Fruit fly (Drosophila melanogaster) whole organism, embryonic: ENCODE data around the gene alien.

Source experiments
- C15 ChIP-seq: fragments of 200-800 bp; sonication (Bioruptor generic); IDR thresholded peaks from 3 replicates; pipeline ENCODE4 v1.3.6; 2022; ENCODE audit warnings: missing biosample characterization, missing genetic modification characterization
- CG10209 ChIP-seq: fragments of 200-800 bp; sonication (Bioruptor generic); optimal IDR thresholded peaks from 3 replicates; lab custom pipeline; 2017; ENCODE audit warnings: missing biosample characterization, mild to moderate bottlenecking, missing genetic modification characterization, missing genetic modification reagents
- CG11696 ChIP-seq: fragments of 200-800 bp; sonication (Bioruptor generic); IDR thresholded peaks from 2 replicates; pipeline ENCODE4 v1.3.6; 2022; ENCODE audit warnings: missing biosample characterization, missing genetic modification characterization
- CG12071 ChIP-seq: fragments of 200-800 bp; sonication (Bioruptor generic); optimal IDR thresholded peaks from 3 replicates; lab custom pipeline; 2018; ENCODE audit warnings: missing biosample characterization, mild to moderate bottlenecking, missing genetic modification characterization
- CG13624 ChIP-seq: fragments of 200-800 bp; sonication (Bioruptor generic); optimal IDR thresholded peaks from 2 replicates; lab custom pipeline; 2016; ENCODE audit warnings: missing biosample characterization, missing genetic modification characterization
- CG16779 ChIP-seq: fragments of 200-800 bp; sonication (Bioruptor generic); IDR thresholded peaks from 2 replicates; pipeline ENCODE4 v1.3.6; 2022; ENCODE audit warnings: missing biosample characterization, missing genetic modification characterization
- CG17361 ChIP-seq: fragments of 200-800 bp; sonication (Bioruptor generic); IDR thresholded peaks from 3 replicates; pipeline ENCODE4 v1.3.6; 2022; ENCODE audit warnings: missing biosample characterization, missing genetic modification characterization
- CG18262 ChIP-seq: fragments of 200-800 bp; optimal IDR thresholded peaks from 3 replicates; lab custom pipeline; 2019; ENCODE audit warnings: missing biosample characterization, mild to moderate bottlenecking, missing genetic modification characterization, moderate library complexity
- CG18476 ChIP-seq: fragments of 200-800 bp; sonication (Bioruptor generic); optimal IDR thresholded peaks from 2 replicates; lab custom pipeline; 2016; ENCODE audit warnings: missing biosample characterization, mild to moderate bottlenecking, missing genetic modification characterization
- CG2116 ChIP-seq: fragments of 200-800 bp; sonication (Bioruptor generic); optimal IDR thresholded peaks from 3 replicates; lab custom pipeline; 2018; ENCODE audit warnings: missing biosample characterization, mild to moderate bottlenecking, missing genetic modification characterization
- CG2202 ChIP-seq: fragments of 200-800 bp; sonication (Bioruptor generic); optimal IDR thresholded peaks from 2 replicates; lab custom pipeline; 2018; ENCODE audit warnings: missing biosample characterization, mild to moderate bottlenecking, missing genetic modification characterization
- CG2712 ChIP-seq: fragments of 200-800 bp; optimal IDR thresholded peaks from 3 replicates; lab custom pipeline; 2019; ENCODE audit warnings: missing biosample characterization, mild to moderate bottlenecking, missing genetic modification characterization, moderate library complexity
- CG32772 ChIP-seq: fragments of 200-800 bp; sonication (Bioruptor generic); IDR thresholded peaks from 2 replicates; pipeline ENCODE4 v1.3.6; 2022; ENCODE audit warnings: missing biosample characterization, missing genetic modification characterization
- CG34224 ChIP-seq: fragments of 200-800 bp; sonication (Bioruptor generic); IDR thresholded peaks from 3 replicates; pipeline ENCODE4 v1.3.6; 2022; ENCODE audit warnings: missing biosample characterization, missing genetic modification characterization; ENCODE audit not compliant: partially characterized antibody
- CG3995 ChIP-seq: fragments of 200-800 bp; sonication (Bioruptor generic); optimal IDR thresholded peaks from 3 replicates; lab custom pipeline; 2016; ENCODE audit warnings: missing biosample characterization, missing genetic modification characterization
- CG4707 ChIP-seq: fragments of 200-800 bp; sonication (Bioruptor generic); optimal IDR thresholded peaks from 2 replicates; lab custom pipeline; 2018; ENCODE audit warnings: missing biosample characterization, mild to moderate bottlenecking, missing genetic modification characterization, moderate library complexity
- CG4730 ChIP-seq: fragments of 200-800 bp; sonication (Bioruptor generic); IDR thresholded peaks from 2 replicates; pipeline ENCODE4 v1.3.6; 2022; ENCODE audit warnings: missing biosample characterization, missing genetic modification characterization
- CG7963 ChIP-seq: fragments of 200-800 bp; sonication (Bioruptor generic); IDR thresholded peaks from 3 replicates; pipeline ENCODE4 v1.3.6; 2022; ENCODE audit warnings: missing biosample characterization, missing genetic modification characterization; ENCODE audit not compliant: partially characterized antibody
- CG8944 ChIP-seq: fragments of 200-800 bp; sonication (Bioruptor generic); optimal IDR thresholded peaks from 3 replicates; lab custom pipeline; 2016; ENCODE audit warnings: missing biosample characterization, missing genetic modification characterization
- CG9215 ChIP-seq: fragments of 200-800 bp; sonication (Bioruptor generic); IDR thresholded peaks from 2 replicates; pipeline ENCODE4 v1.3.6; 2022; ENCODE audit warnings: missing biosample characterization, missing genetic modification characterization
- CG9797 ChIP-seq: fragments of 200-800 bp; sonication (Bioruptor generic); optimal IDR thresholded peaks from 3 replicates; lab custom pipeline; 2018; ENCODE audit warnings: missing biosample characterization, mild to moderate bottlenecking, missing genetic modification characterization
- Chrac-16 ChIP-seq: fragments of 200-800 bp; sonication (Bioruptor generic); optimal IDR thresholded peaks from 3 replicates; lab custom pipeline; 2016; ENCODE audit warnings: missing biosample characterization, missing genetic modification characterization
- Lim3 ChIP-seq: fragments of 200-800 bp; sonication (Bioruptor generic); IDR thresholded peaks from 2 replicates; pipeline ENCODE4 v1.3.6; 2022; ENCODE audit warnings: missing biosample characterization, missing genetic modification characterization
- MESR4 ChIP-seq: fragments of 200-800 bp; sonication (Bioruptor generic); optimal IDR thresholded peaks from 2 replicates; lab custom pipeline; 2018; ENCODE audit warnings: missing biosample characterization, mild to moderate bottlenecking, missing genetic modification characterization, moderate library complexity
- Mad ChIP-seq: fragments of 200-800 bp; sonication (Bioruptor generic); optimal IDR thresholded peaks from 2 replicates; lab custom pipeline; 2016; ENCODE audit warnings: missing biosample characterization, missing genetic modification characterization
- Max ChIP-seq: fragments of 200-800 bp; sonication (Bioruptor generic); optimal IDR thresholded peaks from 2 replicates; lab custom pipeline; 2016; ENCODE audit warnings: missing biosample characterization, mild to moderate bottlenecking, missing genetic modification characterization
- Meics ChIP-seq: fragments of 200-800 bp; sonication (Bioruptor generic); optimal IDR thresholded peaks from 2 replicates; lab custom pipeline; 2017; ENCODE audit warnings: missing biosample characterization, mild to moderate bottlenecking, missing genetic modification characterization
- NFAT ChIP-seq: fragments of 200-800 bp; sonication (Bioruptor generic); IDR thresholded peaks from 2 replicates; pipeline ENCODE4 v1.3.6; 2022; ENCODE audit warnings: missing biosample characterization, missing genetic modification characterization
- Oaz ChIP-seq: fragments of 200-800 bp; sonication (Bioruptor generic); IDR thresholded peaks from 2 replicates; pipeline ENCODE4 v1.3.6; 2022; ENCODE audit warnings: missing biosample characterization, missing genetic modification characterization
- TFAM ChIP-seq: fragments of 200-800 bp; sonication (Bioruptor generic); optimal IDR thresholded peaks from 2 replicates; lab custom pipeline; 2017; ENCODE audit warnings: missing biosample characterization, missing genetic modification characterization, inconsistent platforms
- Usf ChIP-seq: fragments of 200-800 bp; sonication (Bioruptor generic); optimal IDR thresholded peaks from 2 replicates; lab custom pipeline; 2017; ENCODE audit warnings: missing genotype, missing biosample characterization, missing genetic modification characterization
- YL-1 ChIP-seq: fragments of 200-800 bp; sonication (Bioruptor generic); optimal IDR thresholded peaks from 3 replicates; lab custom pipeline; 2017; ENCODE audit warnings: missing biosample characterization, mild to moderate bottlenecking, missing genetic modification characterization
- ato ChIP-seq: fragments of 200-800 bp; sonication (Bioruptor generic); IDR thresholded peaks from 2 replicates; pipeline ENCODE4 v1.3.6; 2022; ENCODE audit warnings: missing biosample characterization, missing genetic modification characterization; ENCODE audit not compliant: partially characterized antibody
- cg ChIP-seq: fragments of 200-800 bp; sonication (Bioruptor generic); optimal IDR thresholded peaks from 3 replicates; lab custom pipeline; 2019; ENCODE audit warnings: missing biosample characterization, mild to moderate bottlenecking, missing genetic modification characterization, moderate library complexity
- chinmo ChIP-seq: fragments of 200-800 bp; sonication (Bioruptor generic); IDR thresholded peaks from 4 replicates; pipeline ENCODE4 v1.3.6; 2022; ENCODE audit warnings: missing biosample characterization, missing genetic modification characterization; ENCODE audit not compliant: partially characterized antibody
- cwo ChIP-seq: fragments of 200-800 bp; sonication (Bioruptor generic); optimal IDR thresholded peaks from 3 replicates; lab custom pipeline; 2017; ENCODE audit warnings: missing biosample characterization, missing genetic modification characterization, mild to moderate bottlenecking, moderate library complexity, missing genetic modification reagents
- dan ChIP-seq: fragments of 200-800 bp; sonication (Bioruptor generic); IDR thresholded peaks from 2 replicates; pipeline ENCODE4 v1.3.6; 2022; ENCODE audit warnings: missing biosample characterization, missing genetic modification characterization
- dpn ChIP-seq, 2 experiments: fragments of 200-800 bp; sonication (Bioruptor generic); optimal IDR thresholded peaks; 3 replicates each; lab custom pipeline; 2016; ENCODE audit warnings: missing biosample characterization in 2 of 2, missing genetic modification characterization in 2 of 2
- emc ChIP-seq: fragments of 200-800 bp; sonication (Bioruptor generic); optimal IDR thresholded peaks from 2 replicates; lab custom pipeline; 2016; ENCODE audit warnings: missing biosample characterization, missing genetic modification characterization
- esg ChIP-seq: fragments of 200-800 bp; sonication (Bioruptor generic); conservative IDR thresholded peaks from 2 replicates; pipeline ENCODE4 v1.3.6; 2022; ENCODE audit warnings: missing biosample characterization, missing genetic modification characterization
- fd96Cb ChIP-seq: fragments of 200-800 bp; sonication (Bioruptor generic); optimal IDR thresholded peaks from 2 replicates; lab custom pipeline; 2018; ENCODE audit warnings: missing biosample characterization, mild to moderate bottlenecking, missing genetic modification characterization, moderate library complexity
- gfzf ChIP-seq: fragments of 200-800 bp; sonication (Bioruptor generic); optimal IDR thresholded peaks from 2 replicates; lab custom pipeline; 2016; ENCODE audit warnings: missing biosample characterization, mild to moderate bottlenecking, missing genetic modification characterization, moderate library complexity
- kah ChIP-seq: fragments of 200-800 bp; sonication (Bioruptor generic); optimal IDR thresholded peaks from 2 replicates; lab custom pipeline; 2018; ENCODE audit warnings: missing biosample characterization, mild to moderate bottlenecking, missing genetic modification characterization
- ken ChIP-seq: fragments of 200-800 bp; sonication (Bioruptor generic); IDR thresholded peaks from 3 replicates; pipeline ENCODE4 v1.3.6; 2022; ENCODE audit warnings: missing biosample characterization, missing genetic modification characterization
- kni ChIP-seq: fragments of 200-800 bp; sonication (Bioruptor generic); optimal IDR thresholded peaks from 3 replicates; lab custom pipeline; 2017; ENCODE audit warnings: mild to moderate bottlenecking, missing biosample characterization, missing genetic modification reagents, missing genetic modification characterization
- pho ChIP-seq: fragments of 200-800 bp; sonication (Bioruptor generic); optimal IDR thresholded peaks from 2 replicates; lab custom pipeline; 2016; ENCODE audit warnings: missing biosample characterization, missing genetic modification characterization
- pum ChIP-seq: fragments of 200-800 bp; sonication (Bioruptor generic); optimal IDR thresholded peaks from 2 replicates; lab custom pipeline; 2016; ENCODE audit warnings: missing biosample characterization, missing genetic modification characterization
- sna ChIP-seq: fragments of 200-800 bp; sonication (Bioruptor generic); IDR thresholded peaks from 2 replicates; pipeline ENCODE4 v1.3.6; 2022; ENCODE audit warnings: missing biosample characterization, missing genetic modification characterization; ENCODE audit not compliant: partially characterized antibody
- tio ChIP-seq: fragments of 200-800 bp; sonication (Bioruptor generic); optimal IDR thresholded peaks from 2 replicates; lab custom pipeline; 2017; ENCODE audit warnings: missing biosample characterization, missing genetic modification characterization, inconsistent platforms
- zen ChIP-seq: fragments of 200-800 bp; sonication (Bioruptor generic); optimal IDR thresholded peaks from 3 replicates; lab custom pipeline; 2018; ENCODE audit warnings: missing biosample characterization, mild to moderate bottlenecking, missing genetic modification characterization, moderate library complexity

The alien gene

dm6 chr2L:8997285-8997684 lies at the start of gene alien, which contains the start of gene CG18661 (continued):
- peak; percentile 64 for TF ChIP-seq Mad (GFP tag; lab: Kevin White, UChicago)
- TF ChIP-seq Lim3 (GFP tag; lab: Robert Waterston, UW), result peak; percentile 82
- peak; percentile 95 for TF ChIP-seq pum (GFP tag; lab: Kevin White, UChicago)
- no peak for TF ChIP-seq CG12071
- peak; percentile 45 for TF ChIP-seq Max
- TF ChIP-seq chinmo (GFP tag; lab: Robert Waterston, UW), result no peak
- TF ChIP-seq CG13624, result peak; percentile 85
- no peak for TF ChIP-seq CG7963 (GFP tag; lab: Robert Waterston, UW)
- TF ChIP-seq C15 (GFP tag; lab: Robert Waterston, UW), result peak; percentile 86; the same call in 2 of the 3 replicates
- TF ChIP-seq MESR4, result peak; percentile 21
- peak; percentile 90 for TF ChIP-seq fd96Cb
- peak; percentile 88 for TF ChIP-seq gfzf (GFP tag; lab: Kevin White, UChicago)
- peak; percentile 66 for TF ChIP-seq zen (tag; lab: Kevin White, UChicago)
- TF ChIP-seq pho (GFP tag; lab: Kevin White, UChicago), result peak; percentile 83
- no peak for TF ChIP-seq CG2202
- peak; percentile 83 for TF ChIP-seq CG10209 (GFP tag; lab: Kevin White, UChicago)
- TF ChIP-seq ken (GFP tag; lab: Robert Waterston, UW), result peak; percentile 91
- TF ChIP-seq Usf (GFP tag; lab: Kevin White, UChicago), result peak; percentile 68
- TF ChIP-seq CG3995 (GFP tag; lab: Kevin White, UChicago), result peak; percentile 98
- peak; percentile 49 for TF ChIP-seq emc (GFP tag; lab: Kevin White, UChicago)
- no peak for TF ChIP-seq cg (GFP tag; lab: Kevin White, UChicago)
- peak; percentile 22 for TF ChIP-seq CG18476 (GFP tag; lab: Kevin White, UChicago)
- TF ChIP-seq CG32772 (GFP tag; lab: Robert Waterston, UW), result peak; percentile 91
- peak; percentile 92 for TF ChIP-seq NFAT (GFP tag; lab: Robert Waterston, UW)
- TF ChIP-seq Meics (GFP tag; lab: Kevin White, UChicago), result peak; percentile 47
- TF ChIP-seq kah (GFP tag; lab: Kevin White, UChicago), result no peak
- TF ChIP-seq tio (GFP tag; lab: Kevin White, UChicago), result peak; percentile 36
- TF ChIP-seq CG9797, result peak; percentile 80
- no peak for TF ChIP-seq TFAM (GFP tag; lab: Kevin White, UChicago)
- no peak for TF ChIP-seq CG18262
- peak; percentile 83 for TF ChIP-seq CG4730 (GFP tag; lab: Robert Waterston, UW)
- peak; percentile 79 for TF ChIP-seq CG8944 (GFP tag; lab: Kevin White, UChicago)
- TF ChIP-seq CG11696 (GFP tag; lab: Robert Waterston, UW), result peak; percentile 50; the same call in 1 of the 2 replicates
- peak; percentile 90 for TF ChIP-seq CG9215 (GFP tag; lab: Robert Waterston, UW)
- TF ChIP-seq Chrac-16, result peak; percentile 71
- TF ChIP-seq esg (GFP tag; lab: Robert Waterston, UW), result peak; percentile 98
- peak; percentile 73 for TF ChIP-seq CG17361 (GFP tag; lab: Robert Waterston, UW)
- TF ChIP-seq Oaz, result peak; percentile 95
- peak; percentile 69 for TF ChIP-seq CG2116
- peak; percentile 70 for TF ChIP-seq CG2712 (tag; lab: Kevin White, UChicago)
- TF ChIP-seq cwo (GFP tag; lab: Kevin White, UChicago), result peak; percentile 11
- peak; percentile 93 to 96 for TF ChIP-seq dpn (GFP tag; optimal IDR thresholded peaks at IDR 0.05; lab: Kevin White, UChicago)
- no peak for TF ChIP-seq CG4707 (GFP tag; lab: Kevin White, UChicago)
- TF ChIP-seq kni (GFP tag; lab: Kevin White, UChicago), result no peak
- TF ChIP-seq dan, result 0 out of 2 replicates have a peak, but pooled peaks have one; percentile 13
- peak; percentile 36; the same call in 1 of the 2 replicates for TF ChIP-seq ato
- TF ChIP-seq YL-1 (GFP tag; lab: Kevin White, UChicago), result peak; percentile 52
- peak; percentile 64 for TF ChIP-seq CG16779 (GFP tag; lab: Robert Waterston, UW)
- no peak for TF ChIP-seq CG34224
- 0 out of 2 replicates have a peak, but pooled peaks have one; percentile 14 for TF ChIP-seq sna
